Worm (Caenorhabditis elegans): ENCODE measurements around the gene cpt-5.

Gene cpt-5

ce11 chrV:13918341-13918740, 45.3 kb downstream of the cpt-5 start, which contains the start of gene str-250:
Gene str-250, plus strand, starts transcription at chrV:13918641.
- no peak for TF ChIP-seq him-1 (tag; optimal IDR thresholded peaks at IDR 0.05)
- TF ChIP-seq dao-5 (tag; optimal IDR thresholded peaks at IDR 0.05), result no peak
- no peak for TF ChIP-seq W03F9.2 (tag; optimal IDR thresholded peaks at IDR 0.05)

ce11 chrV:13920730-13921129, 47.7 kb downstream of the cpt-5 start, which contains the start of gene srx-42:
Gene srx-42, plus strand, starts transcription at chrV:13921030.
- TF ChIP-seq dao-5 (tag; optimal IDR thresholded peaks at IDR 0.05) (no peak), him-1 (tag; optimal IDR thresholded peaks at IDR 0.05) (no peak), W03F9.2 (tag; optimal IDR thresholded peaks at IDR 0.05) (no peak)

- TF ChIP-seq dao-5 (tag; optimal IDR thresholded peaks at IDR 0.05), result no peak
- no peak for TF ChIP-seq W03F9.2 (tag; optimal IDR thresholded peaks at IDR 0.05)
- TF ChIP-seq him-1 (tag; optimal IDR thresholded peaks at IDR 0.05), result no peak
Observed at ce11 chrV:13923851-13924250, 50.9 kb downstream of the cpt-5 start, which contains the start of gene srxa-11. Gene srxa-11, plus strand, starts transcription at chrV:13924151.

All from whole organism, L4/young adult.